Worm (Caenorhabditis elegans) whole organism, late embryonic: ENCODE measurements around the gene mfsd-8.
"Not testable (repeated sequence)": the region's sequence is repeated elsewhere in the genome, so short reads cannot be mapped to it uniquely, and the experiment has no call there.

Experiments
- C38D4.7 ChIP-seq: fragments of 200-800 bp; sonication (Bioruptor generic); optimal IDR thresholded peaks from 2 replicates; lab custom pipeline; 2018; ENCODE audit warnings: mild to moderate bottlenecking, missing genetic modification characterization, moderate library complexity, missing compliant biosample characterization
- F13H6.1 ChIP-seq: sonication (generic microtip); optimal IDR thresholded peaks from 2 replicates; lab custom pipeline; 2016; ENCODE audit warnings: missing genetic modification characterization, missing compliant biosample characterization
- K02D7.2 ChIP-seq: sonication (generic microtip); optimal IDR thresholded peaks from 2 replicates; lab custom pipeline; 2017; ENCODE audit warnings: mild to moderate bottlenecking, missing genetic modification characterization, missing compliant biosample characterization
- K09A11.1 ChIP-seq: sonication (generic microtip); optimal IDR thresholded peaks from 2 replicates; lab custom pipeline; 2017; ENCODE audit warnings: antibody characterized with exemption, mild to moderate bottlenecking, missing genetic modification characterization, missing compliant biosample characterization; ENCODE audit not compliant: insufficient read depth
- ahr-1 ChIP-seq: sonication (generic microtip); optimal IDR thresholded peaks from 2 replicates; lab custom pipeline; 2016; ENCODE audit warnings: missing genetic modification characterization, missing compliant biosample characterization
- ama-1 ChIP-seq: fragments of 150-350 bp; optimal IDR thresholded peaks from 2 replicates; lab custom pipeline; 2014
- ceh-14 ChIP-seq: sonication (generic microtip); optimal IDR thresholded peaks from 2 replicates; lab custom pipeline; 2016; ENCODE audit warnings: missing genotype, missing genetic modification characterization, missing compliant biosample characterization
- ceh-19 ChIP-seq: fragments of 200-800 bp; sonication (Bioruptor generic); optimal IDR thresholded peaks from 2 replicates; lab custom pipeline; 2018; ENCODE audit warnings: mild to moderate bottlenecking, missing genetic modification characterization, missing compliant biosample characterization
- ceh-2 ChIP-seq: sonication (generic microtip); optimal IDR thresholded peaks from 2 replicates; lab custom pipeline; 2016; ENCODE audit warnings: missing genotype, missing genetic modification characterization, missing compliant biosample characterization
- ceh-22 ChIP-seq: sonication (generic microtip); optimal IDR thresholded peaks from 2 replicates; lab custom pipeline; 2017; ENCODE audit warnings: missing biosample characterization, missing genetic modification characterization
- ceh-24 ChIP-seq: sonication (generic microtip); optimal IDR thresholded peaks from 2 replicates; lab custom pipeline; 2016; ENCODE audit warnings: mild to moderate bottlenecking, missing genetic modification characterization, missing compliant biosample characterization
- ceh-30 ChIP-seq: fragments of 150-350 bp; optimal IDR thresholded peaks from 2 replicates; lab custom pipeline; 2014; ENCODE audit warnings: missing biosample characterization, missing genetic modification characterization
- ceh-9 ChIP-seq: sonication (generic microtip); optimal IDR thresholded peaks from 2 replicates; lab custom pipeline; 2016; ENCODE audit warnings: mild to moderate bottlenecking, missing genetic modification characterization, inconsistent platforms, missing compliant biosample characterization
- dmd-4 ChIP-seq: sonication (generic microtip); optimal IDR thresholded peaks from 2 replicates; lab custom pipeline; 2016; ENCODE audit warnings: borderline replicate concordance, missing genetic modification characterization, missing compliant biosample characterization
- elt-2 ChIP-seq: sonication (generic microtip); optimal IDR thresholded peaks from 2 replicates; lab custom pipeline; 2016; ENCODE audit warnings: missing genetic modification reagents, missing genetic modification characterization, missing compliant biosample characterization
- elt-4 ChIP-seq: sonication (generic microtip); optimal IDR thresholded peaks from 2 replicates; lab custom pipeline; 2016; ENCODE audit warnings: missing genetic modification characterization, missing compliant biosample characterization
- fax-1 ChIP-seq: sonication (generic microtip); optimal IDR thresholded peaks from 2 replicates; lab custom pipeline; 2016; ENCODE audit warnings: missing genotype, missing genetic modification characterization, missing compliant biosample characterization
- hlh-6 ChIP-seq: sonication (generic microtip); optimal IDR thresholded peaks from 2 replicates; lab custom pipeline; 2016; ENCODE audit warnings: missing genotype, missing genetic modification characterization, missing compliant biosample characterization
- lim-6 ChIP-seq: sonication (generic microtip); optimal IDR thresholded peaks from 2 replicates; lab custom pipeline; 2016; ENCODE audit warnings: missing genetic modification characterization, missing compliant biosample characterization
- lin-11 ChIP-seq: fragments of 200-800 bp; sonication (Bioruptor generic); optimal IDR thresholded peaks from 2 replicates; lab custom pipeline; 2018; ENCODE audit warnings: mild to moderate bottlenecking, missing genetic modification characterization, missing compliant biosample characterization
- madf-2 ChIP-seq: sonication (generic microtip); optimal IDR thresholded peaks from 2 replicates; lab custom pipeline; 2017; ENCODE audit warnings: missing genetic modification characterization, missing compliant biosample characterization
- mec-3 ChIP-seq: sonication (generic microtip); optimal IDR thresholded peaks from 2 replicates; lab custom pipeline; 2016; ENCODE audit warnings: borderline replicate concordance, missing genetic modification characterization, missing compliant biosample characterization
- nfya-1 ChIP-seq: sonication (generic microtip); optimal IDR thresholded peaks from 2 replicates; lab custom pipeline; 2017; ENCODE audit warnings: missing genetic modification characterization, mild to moderate bottlenecking, missing compliant biosample characterization, antibody characterized with exemption, moderate library complexity
- nhr-11 ChIP-seq: fragments of 150-350 bp; optimal IDR thresholded peaks from 2 replicates; lab custom pipeline; 2014; ENCODE audit warnings: missing biosample characterization, missing genetic modification characterization
- nhr-232 ChIP-seq: sonication (generic microtip); optimal IDR thresholded peaks from 2 replicates; lab custom pipeline; 2016; ENCODE audit warnings: missing genetic modification characterization, missing compliant biosample characterization
- npax-4 ChIP-seq: sonication (generic microtip); optimal IDR thresholded peaks from 2 replicates; lab custom pipeline; 2016; ENCODE audit warnings: missing genetic modification characterization, missing compliant biosample characterization
- odd-2 ChIP-seq: sonication (generic microtip); optimal IDR thresholded peaks from 2 replicates; lab custom pipeline; 2017; ENCODE audit warnings: antibody characterized with exemption, mild to moderate bottlenecking, missing genetic modification characterization, missing compliant biosample characterization
- pat-9 ChIP-seq: fragments of 200-800 bp; sonication (Bioruptor generic); optimal IDR thresholded peaks from 2 replicates; lab custom pipeline; 2018; ENCODE audit warnings: mild to moderate bottlenecking, missing genetic modification characterization, moderate library complexity, missing compliant biosample characterization
- pax-1 ChIP-seq: fragments of 150-350 bp; optimal IDR thresholded peaks from 2 replicates; lab custom pipeline; 2014; ENCODE audit warnings: missing biosample characterization, missing genetic modification characterization
- pha-2 ChIP-seq: sonication (generic microtip); optimal IDR thresholded peaks from 2 replicates; lab custom pipeline; 2017; ENCODE audit warnings: mild to moderate bottlenecking, missing genetic modification characterization, missing compliant biosample characterization
- pha-4 ChIP-seq: fragments of 150-350 bp; optimal IDR thresholded peaks from 2 replicates; lab custom pipeline; 2018; ENCODE audit warnings: missing biosample characterization, missing genetic modification reagents, missing genetic modification characterization
- pros-1 ChIP-seq: fragments of 150-350 bp; optimal IDR thresholded peaks from 2 replicates; lab custom pipeline; 2014; ENCODE audit warnings: missing biosample characterization, missing genetic modification reagents, missing genetic modification characterization
- sox-2 ChIP-seq: fragments of 200-800 bp; sonication (Bioruptor generic); IDR thresholded peaks from 2 replicates; pipeline ENCODE4 v1.3.6; 2022; ENCODE audit warnings: missing genetic modification reagents, missing genetic modification characterization, missing compliant biosample characterization
- sox-4 ChIP-seq: sonication (generic microtip); optimal IDR thresholded peaks from 2 replicates; lab custom pipeline; 2017; ENCODE audit warnings: mild to moderate bottlenecking, missing genetic modification characterization, inconsistent platforms, missing compliant biosample characterization
- tbx-2 ChIP-seq: sonication (generic microtip); optimal IDR thresholded peaks from 2 replicates; lab custom pipeline; 2016; ENCODE audit warnings: missing genetic modification characterization, missing compliant biosample characterization
- ttx-3 ChIP-seq: sonication (generic microtip); optimal IDR thresholded peaks from 2 replicates; lab custom pipeline; 2016; ENCODE audit warnings: missing genetic modification reagents, missing genetic modification characterization, missing compliant biosample characterization
- unc-55 ChIP-seq: sonication (generic microtip); optimal IDR thresholded peaks from 2 replicates; lab custom pipeline; 2017; ENCODE audit warnings: missing biosample characterization, missing genetic modification reagents, missing genetic modification characterization
- ztf-16 ChIP-seq: sonication (generic microtip); optimal IDR thresholded peaks from 2 replicates; lab custom pipeline; 2017; ENCODE audit warnings: missing genetic modification characterization, missing compliant biosample characterization

The mfsd-8 gene

DNA sequence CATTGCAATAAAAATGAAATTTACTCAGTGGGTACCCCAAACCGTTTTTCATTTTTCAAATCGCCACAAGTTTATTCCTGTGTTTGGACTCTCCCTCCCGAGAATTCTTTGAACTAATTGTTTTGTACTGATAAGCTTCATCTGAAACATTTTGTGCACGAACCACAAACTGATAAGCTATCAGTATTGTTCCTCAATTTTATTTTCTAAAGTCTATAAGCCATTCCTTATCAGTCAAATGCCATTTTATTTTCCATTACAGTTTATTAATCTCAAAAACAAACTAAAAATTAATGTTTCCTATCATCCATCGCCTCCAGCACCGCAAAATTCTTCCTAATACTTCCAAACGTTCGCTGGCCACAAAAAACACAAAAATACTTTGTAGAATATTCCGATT is 28.4 kb upstream of the mfsd-8 start:
- no peak for TF ChIP-seq lin-11 (tag; lab: Kevin White, UChicago)
- TF ChIP-seq F13H6.1: no peak
- peak; percentile 80 for TF ChIP-seq elt-2
- no peak for TF ChIP-seq unc-55 (GFP tag; lab: Kevin White, UChicago)

DNA sequence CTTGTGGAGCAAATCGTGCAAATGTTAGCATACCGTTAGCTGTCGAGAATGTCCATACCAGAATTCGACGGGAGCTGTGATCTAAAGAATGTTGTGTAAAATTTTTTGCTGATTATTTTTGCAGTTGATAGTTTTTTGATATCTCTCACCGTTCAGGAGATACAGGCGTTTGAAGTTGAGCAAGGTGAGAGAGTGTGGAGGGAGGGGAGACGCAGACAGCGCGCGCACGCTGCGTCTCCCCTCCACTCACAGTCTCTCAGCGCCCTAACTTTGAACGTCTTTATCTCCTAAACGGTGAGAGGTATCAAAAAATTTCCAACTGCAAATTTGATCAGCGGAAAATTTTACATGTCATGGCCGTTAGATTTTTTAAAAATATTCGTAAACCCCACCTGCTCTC is 27.1 kb upstream of the mfsd-8 start:
- no peak for TF ChIP-seq madf-2
- TF ChIP-seq ceh-30 (tag; lab: Kevin White, UChicago): no peak

DNA sequence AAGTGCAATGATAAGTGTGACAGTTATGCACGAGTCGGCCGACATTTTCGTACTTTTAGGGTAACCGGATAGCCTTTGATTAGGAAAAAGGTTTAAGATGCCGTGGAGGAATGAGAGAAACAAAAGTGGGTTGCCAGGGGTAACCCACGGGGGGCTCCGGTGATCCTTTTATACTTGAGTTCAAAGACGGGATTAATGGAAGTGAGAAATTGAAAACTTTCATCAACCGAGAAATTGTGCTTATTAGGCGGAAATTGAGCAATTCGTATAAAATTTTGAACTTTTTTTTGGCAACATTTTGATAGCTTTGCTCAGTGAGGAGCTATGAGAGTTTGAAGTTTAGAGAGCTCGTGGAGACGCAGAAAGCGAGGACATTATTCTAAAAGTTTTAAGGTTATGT is 26.5 kb upstream of the mfsd-8 start, which contains the start of gene Y53G8AM.4:
Gene Y53G8AM.4 (minus strand): TSS at position 101 of the 400 bp plus-strand sequence.
- TF ChIP-seq madf-2 (no peak), ama-1 (no peak), mec-3 (tag; lab: Kevin White, UChicago) (no peak), sox-4 (tag; lab: Kevin White, UChicago) (no peak), nfya-1 (tag; lab: Kevin White, UChicago) (no peak), pax-1 (tag; lab: Kevin White, UChicago) (no peak), npax-4 (tag; lab: Kevin White, UChicago) (no peak), ceh-19 (no peak), elt-4 (tag; lab: Kevin White, UChicago) (no peak), pha-2 (no peak), tbx-2 (tag; lab: Kevin White, UChicago) (no peak), pha-4 (tag; lab: Kevin White, UChicago) (no peak)

DNA sequence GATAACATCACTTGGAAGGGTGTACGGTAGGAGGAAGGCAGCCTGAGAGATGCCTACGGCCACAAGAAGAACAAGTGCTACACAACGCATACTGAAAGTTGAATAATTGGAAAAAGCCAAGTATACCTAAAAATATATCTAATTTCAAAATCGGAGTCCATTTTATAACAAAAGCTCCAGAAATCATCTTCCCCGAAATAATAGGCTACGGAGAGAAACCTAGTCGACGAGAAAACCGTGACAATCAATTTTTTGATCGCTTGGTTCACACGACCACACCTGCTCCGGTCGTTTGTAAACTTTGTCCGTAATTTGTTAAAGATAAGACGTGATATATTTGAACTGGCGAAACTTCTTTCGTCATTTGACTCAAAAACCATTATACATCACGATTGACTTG is 23.8 kb upstream of the mfsd-8 start, which contains the start of gene nspg-7.2:
Gene nspg-7.2 (minus strand): TSS at position 101 of the 400 bp plus-strand sequence.
- TF ChIP-seq odd-2 (tag; lab: Kevin White, UChicago): no peak
- TF ChIP-seq lim-6 (tag; lab: Kevin White, UChicago): no peak
- TF ChIP-seq ceh-9: no peak
- no peak for TF ChIP-seq madf-2
- no peak for TF ChIP-seq ama-1
- TF ChIP-seq ceh-30 (tag; lab: Kevin White, UChicago): no peak
- no peak for TF ChIP-seq dmd-4 (tag; lab: Kevin White, UChicago)
- TF ChIP-seq, all 69 proteins: peak for 0

DNA sequence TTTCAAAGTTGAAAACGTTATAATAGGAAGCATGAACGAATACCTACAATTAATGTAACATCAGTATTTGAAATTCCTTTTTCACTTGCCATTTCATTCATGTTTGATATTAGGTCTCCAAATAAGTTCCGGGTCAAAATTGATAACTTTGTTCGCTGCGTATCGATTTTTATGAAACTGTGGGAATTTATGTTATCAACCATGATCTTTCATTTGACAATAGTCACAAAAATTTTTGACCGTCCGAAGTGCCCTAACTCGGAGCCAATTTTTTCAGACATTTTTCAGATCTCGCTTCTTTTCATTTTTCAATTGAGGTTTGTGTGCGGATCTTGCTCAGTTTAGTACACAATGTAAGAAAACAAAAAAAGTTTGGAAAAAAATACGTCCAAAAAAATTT is 22.4 kb upstream of the mfsd-8 start, which contains the start of gene Y53G8AM.6:
Gene Y53G8AM.6 (minus strand): TSS at position 101 of the 400 bp plus-strand sequence.
- TF ChIP-seq ceh-2, npax-4, ceh-24 (tag; lab: Kevin White, UChicago): not testable (repeated sequence)

- no peak for TF ChIP-seq mec-3 (tag; lab: Kevin White, UChicago)
- TF ChIP-seq ahr-1 (tag; lab: Kevin White, UChicago): no peak
- TF ChIP-seq madf-2: no peak
- TF ChIP-seq hlh-6: no peak
- no peak for TF ChIP-seq nhr-11 (tag; lab: Kevin White, UChicago)
- no peak for TF ChIP-seq nhr-232 (tag; lab: Kevin White, UChicago)
- no peak for TF ChIP-seq fax-1 (tag; lab: Kevin White, UChicago)
- TF ChIP-seq ceh-9: no peak
- TF ChIP-seq C38D4.7 (GFP tag; lab: Kevin White, UChicago): no peak
- TF ChIP-seq K02D7.2 (tag; lab: Kevin White, UChicago): no peak
- TF ChIP-seq ceh-24 (tag; lab: Kevin White, UChicago): no peak
- no peak for TF ChIP-seq sox-2 (GFP tag; lab: Robert Waterston, UW)
- no peak for TF ChIP-seq ttx-3 (tag; lab: Kevin White, UChicago)
- no peak for TF ChIP-seq ztf-16 (tag; lab: Kevin White, UChicago)
- no peak for TF ChIP-seq ceh-22 (tag; lab: Kevin White, UChicago)
- no peak for TF ChIP-seq pat-9 (tag; lab: Kevin White, UChicago)
- TF ChIP-seq K09A11.1 (tag; lab: Kevin White, UChicago): no peak
- no peak for TF ChIP-seq pros-1
- TF ChIP-seq ceh-14 (tag; lab: Kevin White, UChicago): no peak
These were observed 18.4 kb upstream of the mfsd-8 start for ce11 chrIII:3263696-3264095.
